Worm (Caenorhabditis elegans) whole organism, young adult: ENCODE results near the gene B0464.6.

Source experiments
- B0261.1 ChIP-seq: sonication (generic microtip); optimal IDR thresholded peaks from 2 replicates; lab custom pipeline; 2016; ENCODE audit warnings: mild to moderate bottlenecking, missing genetic modification characterization, moderate library complexity, missing compliant biosample characterization
- F23B12.7 ChIP-seq: sonication (generic microtip); optimal IDR thresholded peaks from 2 replicates; lab custom pipeline; 2017; ENCODE audit warnings: missing genetic modification characterization, mild to moderate bottlenecking, missing compliant biosample characterization, antibody characterized with exemption, moderate library complexity; ENCODE audit not compliant: insufficient read depth
- F49E8.2 ChIP-seq: sonication (generic microtip); optimal IDR thresholded peaks from 3 replicates; lab custom pipeline; 2017; ENCODE audit warnings: missing genetic modification characterization, mild to moderate bottlenecking, missing compliant biosample characterization, antibody characterized with exemption, moderate library complexity; ENCODE audit not compliant: insufficient read depth
- F52B5.7 ChIP-seq: sonication (generic microtip); optimal IDR thresholded peaks from 2 replicates; lab custom pipeline; 2016; ENCODE audit warnings: mild to moderate bottlenecking, missing genetic modification characterization, missing compliant biosample characterization
- T07F8.4 ChIP-seq: sonication (generic microtip); optimal IDR thresholded peaks from 2 replicates; lab custom pipeline; 2016; ENCODE audit warnings: mild to moderate bottlenecking, missing genetic modification characterization, moderate library complexity, missing compliant biosample characterization
- Y56A3A.18 ChIP-seq: fragments of 200-800 bp; sonication (Bioruptor generic); IDR thresholded peaks from 2 replicates; pipeline ENCODE4 v1.3.6; 2022; ENCODE audit warnings: missing genetic modification reagents, missing genetic modification characterization, missing compliant biosample characterization
- akir-1 ChIP-seq: fragments of 200-800 bp; sonication (Bioruptor generic); optimal IDR thresholded peaks from 2 replicates; lab custom pipeline; 2018; ENCODE audit warnings: mild to moderate bottlenecking, missing genetic modification characterization, moderate library complexity, missing compliant biosample characterization
- cebp-2 ChIP-seq: fragments of 200-800 bp; sonication (Bioruptor generic); IDR thresholded peaks from 2 replicates; pipeline ENCODE4 v1.3.6; 2022; ENCODE audit warnings: missing genetic modification characterization, missing compliant biosample characterization
- ceh-100 ChIP-seq: fragments of 200-800 bp; sonication (Bioruptor generic); IDR thresholded peaks from 2 replicates; pipeline ENCODE4 v1.3.6; 2022; ENCODE audit warnings: missing genetic modification reagents, missing genetic modification characterization, missing compliant biosample characterization
- ceh-27 ChIP-seq: fragments of 200-800 bp; sonication (Bioruptor generic); optimal IDR thresholded peaks from 2 replicates; lab custom pipeline; 2018; ENCODE audit warnings: mild to moderate bottlenecking, missing genetic modification characterization, moderate library complexity, missing compliant biosample characterization
- chd-7 ChIP-seq: sonication (generic microtip); optimal IDR thresholded peaks from 2 replicates; lab custom pipeline; 2016; ENCODE audit warnings: mild to moderate bottlenecking, missing genetic modification characterization, moderate library complexity, missing compliant biosample characterization
- efl-1 ChIP-seq: fragments of 150-350 bp; optimal IDR thresholded peaks from 2 replicates; lab custom pipeline; 2014; ENCODE audit warnings: missing biosample characterization, missing genetic modification reagents, missing genetic modification characterization
- ekl-4 ChIP-seq: fragments of 200-800 bp; sonication (Bioruptor generic); IDR thresholded peaks from 2 replicates; pipeline ENCODE4 v1.3.6; 2022; ENCODE audit warnings: missing genetic modification reagents, missing genetic modification characterization, missing compliant biosample characterization
- him-1 ChIP-seq: sonication (generic microtip); optimal IDR thresholded peaks from 2 replicates; lab custom pipeline; 2016; ENCODE audit warnings: missing genotype, missing genetic modification reagents, missing genetic modification characterization, missing compliant biosample characterization
- hlh-12 ChIP-seq: sonication (generic microtip); optimal IDR thresholded peaks from 2 replicates; lab custom pipeline; 2016; ENCODE audit warnings: missing genetic modification characterization, missing compliant biosample characterization
- hmg-1.2 ChIP-seq: fragments of 200-800 bp; sonication (Bioruptor generic); IDR thresholded peaks from 2 replicates; pipeline ENCODE4 v1.3.6; 2022; ENCODE audit warnings: missing genetic modification reagents, missing genetic modification characterization, missing compliant biosample characterization
- let-526 ChIP-seq: fragments of 200-800 bp; sonication (Bioruptor generic); IDR thresholded peaks from 2 replicates; pipeline ENCODE4 v1.3.6; 2022; ENCODE audit warnings: missing genetic modification reagents, missing genetic modification characterization, missing compliant biosample characterization
- lin-35 ChIP-seq, 3 experiments: fragments of 150-350 bp in 2 of 3; sonication (generic microtip) in 1 of 3; optimal IDR thresholded peaks; 2 replicates each; lab custom pipeline; 2014 to 2018; ENCODE audit warnings: missing biosample characterization in 3 of 3, missing genetic modification characterization in 3 of 3, missing genetic modification reagents in 3 of 3
- lsl-1 ChIP-seq: fragments of 200-800 bp; sonication (Bioruptor generic); optimal IDR thresholded peaks from 2 replicates; lab custom pipeline; 2018; ENCODE audit warnings: mild to moderate bottlenecking, missing genetic modification characterization, moderate library complexity, missing compliant biosample characterization
- madf-10 ChIP-seq: sonication (generic microtip); optimal IDR thresholded peaks from 2 replicates; lab custom pipeline; 2016; ENCODE audit warnings: mild to moderate bottlenecking, missing genetic modification characterization, missing compliant biosample characterization
- madf-8 ChIP-seq: fragments of 200-800 bp; sonication (Bioruptor generic); conservative IDR thresholded peaks from 2 replicates; pipeline ENCODE4 v1.3.6; 2022; ENCODE audit warnings: missing genetic modification reagents, missing genetic modification characterization, missing compliant biosample characterization
- mcd-1 ChIP-seq: fragments of 200-800 bp; sonication (Bioruptor generic); IDR thresholded peaks from 2 replicates; pipeline ENCODE4 v1.3.6; 2022; ENCODE audit warnings: missing genetic modification reagents, missing genetic modification characterization, missing compliant biosample characterization
- mes-4 ChIP-seq: sonication (generic microtip); optimal IDR thresholded peaks from 2 replicates; lab custom pipeline; 2016; ENCODE audit warnings: missing genotype, missing genetic modification characterization, missing compliant biosample characterization
- nhr-27 ChIP-seq: fragments of 200-800 bp; sonication (Bioruptor generic); optimal IDR thresholded peaks from 2 replicates; lab custom pipeline; 2018; ENCODE audit warnings: mild to moderate bottlenecking, missing genetic modification characterization, moderate library complexity, missing compliant biosample characterization
- nhr-80 ChIP-seq: sonication (generic microtip); optimal IDR thresholded peaks from 2 replicates; lab custom pipeline; 2016; ENCODE audit warnings: missing genetic modification characterization, missing compliant biosample characterization
- pbrm-1 ChIP-seq: fragments of 200-800 bp; sonication (Bioruptor generic); IDR thresholded peaks from 2 replicates; pipeline ENCODE4 v1.3.6; 2022; ENCODE audit warnings: missing genetic modification reagents, missing genetic modification characterization, missing compliant biosample characterization
- sdz-38 ChIP-seq: sonication (generic microtip); optimal IDR thresholded peaks from 2 replicates; lab custom pipeline; 2016; ENCODE audit warnings: missing genotype, missing genetic modification characterization, missing compliant biosample characterization
- sea-2 ChIP-seq: fragments of 200-800 bp; sonication (Bioruptor generic); IDR thresholded peaks from 2 replicates; pipeline ENCODE4 v1.3.6; 2022; ENCODE audit warnings: missing genetic modification characterization, missing compliant biosample characterization
- snpc-1.3 ChIP-seq: sonication (generic microtip); optimal IDR thresholded peaks from 2 replicates; lab custom pipeline; 2017; ENCODE audit warnings: missing genetic modification characterization, mild to moderate bottlenecking, missing compliant biosample characterization, antibody characterized with exemption, moderate library complexity, missing genotype, missing genetic modification reagents; ENCODE audit not compliant: insufficient read depth
- snpc-4 ChIP-seq, 5 experiments: fragments of 150-350 bp in 1 of 5; sonication (generic microtip) in 4 of 5; optimal IDR thresholded peaks; 2 replicates each; lab custom pipeline; 2014 to 2018; ENCODE audit warnings: missing genetic modification characterization in 5 of 5, missing biosample characterization in 3 of 5, antibody characterized with exemption in 2 of 5, mild to moderate bottlenecking in 2 of 5, missing compliant biosample characterization in 2 of 5, missing genotype in 2 of 5, moderate library complexity in 2 of 5, missing genetic modification reagents in 1 of 5
- zfh-2 ChIP-seq: fragments of 200-800 bp; sonication (Bioruptor generic); conservative IDR thresholded peaks from 2 replicates; pipeline ENCODE4 v1.3.6; 2022; ENCODE audit warnings: missing genetic modification reagents, missing genetic modification characterization, missing compliant biosample characterization
- ztf-18 ChIP-seq: sonication (generic microtip); optimal IDR thresholded peaks from 2 replicates; lab custom pipeline; 2016; ENCODE audit warnings: missing genotype, mild to moderate bottlenecking, missing genetic modification characterization, missing compliant biosample characterization
- ztf-22 ChIP-seq: fragments of 200-800 bp; sonication (Bioruptor generic); optimal IDR thresholded peaks from 2 replicates; lab custom pipeline; 2018; ENCODE audit warnings: mild to moderate bottlenecking, missing genetic modification characterization, moderate library complexity, missing compliant biosample characterization
- ztf-25 ChIP-seq: fragments of 200-800 bp; sonication (Bioruptor generic); IDR thresholded peaks from 2 replicates; pipeline ENCODE4 v1.3.6; 2022; ENCODE audit warnings: missing genetic modification reagents, missing genetic modification characterization, missing compliant biosample characterization
- ztf-26 ChIP-seq: sonication (generic microtip); optimal IDR thresholded peaks from 2 replicates; lab custom pipeline; 2017; ENCODE audit warnings: missing genetic modification characterization, missing compliant biosample characterization

B0464.6 gene

ce11 chrIII:9488431-9488830, 22.7 kb upstream of the B0464.6 start, which contains the start of gene nlp-36:
nlp-36 (plus strand) TSS chrIII:9488731.
- peak; percentile 9 for TF ChIP-seq him-1 (tag; lab: Kevin White, UChicago)
- no peak for TF ChIP-seq ekl-4 (GFP tag; lab: Robert Waterston, UW)
- TF ChIP-seq, all 124 proteins: peak for 1

- no peak for TF ChIP-seq ceh-100 (GFP tag; lab: Robert Waterston, UW)
- TF ChIP-seq F52B5.7 (tag; lab: Kevin White, UChicago) = no peak
- no peak for TF ChIP-seq B0261.1 (tag; lab: Kevin White, UChicago)
- TF ChIP-seq hmg-1.2 = no peak
- peak; percentile 70 for TF ChIP-seq lsl-1 (GFP tag; lab: Kevin White, UChicago)
- TF ChIP-seq madf-10 = no peak
- TF ChIP-seq cebp-2 = no peak
- TF ChIP-seq snpc-1.3 (tag; lab: Kevin White, UChicago) = no peak
- TF ChIP-seq madf-8 (GFP tag; lab: Robert Waterston, UW) = peak; percentile 73
Observed at ce11 chrIII:9488027-9488426, 22.3 kb upstream of the B0464.6 start.

- peak; percentile 55 for TF ChIP-seq nhr-80 (tag; lab: Kevin White, UChicago)
- no peak for TF ChIP-seq ztf-25
- no peak for TF ChIP-seq ztf-26 (tag; lab: Kevin White, UChicago)
- TF ChIP-seq B0261.1 (tag; lab: Kevin White, UChicago) = no peak
Observed at ce11 chrIII:9487454-9487853, 21.7 kb upstream of the B0464.6 start.

- TF ChIP-seq let-526 = no peak
- no peak for TF ChIP-seq chd-7 (tag; lab: Kevin White, UChicago)
- TF ChIP-seq lsl-1 (GFP tag; lab: Kevin White, UChicago) = no peak
- TF ChIP-seq cebp-2 = no peak
- no peak for TF ChIP-seq akir-1
- TF ChIP-seq mes-4 = no peak
- no peak for TF ChIP-seq ztf-18 (tag; lab: Kevin White, UChicago)
- no peak for TF ChIP-seq pbrm-1
- TF ChIP-seq nhr-27 = no peak
Observed at ce11 chrIII:9485373-9485772, 19.6 kb upstream of the B0464.6 start, which contains the start of gene bre-3. bre-3 (minus strand) TSS chrIII:9485473.

ce11 chrIII:9483716-9484115, 18.0 kb upstream of the B0464.6 start:
- TF ChIP-seq madf-8 (GFP tag; lab: Robert Waterston, UW) = no peak
- TF ChIP-seq efl-1 (GFP tag; lab: Kevin White, UChicago) = no peak
- no peak for TF ChIP-seq hmg-1.2
- no peak for TF ChIP-seq F23B12.7 (tag; lab: Kevin White, UChicago)
- no peak for TF ChIP-seq sdz-38
- no peak for TF ChIP-seq F49E8.2 (tag; lab: Kevin White, UChicago)
- peak; percentile 20 for TF ChIP-seq ceh-27
- no peak for TF ChIP-seq snpc-4 (GFP tag; optimal IDR thresholded peaks at IDR 0.05; lab: Kevin White, UChicago)
- no peak for TF ChIP-seq snpc-4 (tag; optimal IDR thresholded peaks at IDR 0.05; lab: Kevin White, UChicago)
- no peak for TF ChIP-seq nhr-27
- peak in 1 of 3 experiments; percentile 19 for TF ChIP-seq lin-35 (GFP tag; optimal IDR thresholded peaks at IDR 0.05; lab: Kevin White, UChicago)
- TF ChIP-seq akir-1 = no peak
- TF ChIP-seq mes-4 = no peak
- TF ChIP-seq sea-2 = no peak
- TF ChIP-seq T07F8.4 (tag; lab: Kevin White, UChicago) = no peak
- no peak for TF ChIP-seq ztf-22 (GFP tag; lab: Kevin White, UChicago)
- 0 out of 2 replicates have a peak, but pooled peaks have one; percentile 25 for TF ChIP-seq mcd-1 (GFP tag; lab: Robert Waterston, UW)
- no peak for TF ChIP-seq madf-10
- no peak for TF ChIP-seq zfh-2 (GFP tag; lab: Robert Waterston, UW)
- TF ChIP-seq B0261.1 (tag; lab: Kevin White, UChicago) = no peak
- TF ChIP-seq hlh-12 (tag; lab: Kevin White, UChicago) = no peak
- TF ChIP-seq Y56A3A.18 (GFP tag; lab: Robert Waterston, UW) = no peak
